Fruit fly (Drosophila melanogaster): ENCODE results near the gene Arl2.

Arl2 gene

DNA sequence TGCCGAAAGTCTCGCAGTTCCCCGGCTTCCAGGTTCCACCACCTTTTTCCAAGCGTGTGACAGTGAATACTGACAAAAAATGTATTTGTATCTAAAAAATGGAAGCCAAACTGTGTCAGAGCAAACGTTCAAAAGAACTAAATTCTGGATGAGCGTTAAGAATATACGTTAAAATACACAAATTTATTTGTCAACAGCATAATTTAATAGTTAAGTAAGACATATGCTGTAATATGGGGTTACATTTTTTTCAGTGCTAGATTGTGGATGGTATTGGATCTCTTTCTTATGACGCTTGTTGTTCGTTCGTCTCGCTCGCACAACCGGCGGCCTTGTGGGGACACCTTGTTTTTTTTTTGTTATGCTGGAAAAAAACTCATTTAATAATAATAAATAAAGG, 14.7 kb downstream of the Arl2 start (continued):
- peak; percentile 92 for TF ChIP-seq CoRest (tag; optimal IDR thresholded peaks at IDR 0.05)
- TF ChIP-seq CG34376 (GFP tag; optimal IDR thresholded peaks at IDR 0.05): peak; percentile 95
- TF ChIP-seq ab (GFP tag; optimal IDR thresholded peaks at IDR 0.05): peak; percentile 73
- no peak for TF ChIP-seq z (GFP tag; IDR thresholded peaks at IDR 0.05)
- TF ChIP-seq Hmr (GFP tag; optimal IDR thresholded peaks at IDR 0.05): peak; percentile 98
- peak; percentile 93 for TF ChIP-seq CG32772 (GFP tag; IDR thresholded peaks at IDR 0.05)
- TF ChIP-seq BEAF-32 (GFP tag; optimal IDR thresholded peaks at IDR 0.05): no peak
- peak; percentile 98 for TF ChIP-seq mam (GFP tag; optimal IDR thresholded peaks at IDR 0.05)
- TF ChIP-seq Meics (GFP tag; optimal IDR thresholded peaks at IDR 0.05): peak; percentile 99
- TF ChIP-seq CG2129 (GFP tag; IDR thresholded peaks at IDR 0.05; ENCODE audit: partially characterized antibody): no peak
- peak; percentile 63 for TF ChIP-seq CG4360 (GFP tag; IDR thresholded peaks at IDR 0.05)
- TF ChIP-seq CG12236 (GFP tag; optimal IDR thresholded peaks at IDR 0.05): peak; percentile 80
- peak; percentile 83 for TF ChIP-seq mirr (GFP tag; optimal IDR thresholded peaks at IDR 0.05)
- peak; percentile 95 for TF ChIP-seq CG4424 (GFP tag; optimal IDR thresholded peaks at IDR 0.05)
- peak; percentile 97 for TF ChIP-seq Xbp1 (GFP tag; optimal IDR thresholded peaks at IDR 0.05)
- TF ChIP-seq Lim3 (GFP tag; IDR thresholded peaks at IDR 0.05): peak; percentile 80
- peak; percentile 92 for TF ChIP-seq CG5245 (GFP tag; optimal IDR thresholded peaks at IDR 0.05)
- 0 out of 2 replicates have a peak, but pooled peaks have one; percentile 33 for TF ChIP-seq Dref (GFP tag; IDR thresholded peaks at IDR 0.05)
- peak; percentile 99 for TF ChIP-seq sens (GFP tag)
- peak; percentile 73 for TF ChIP-seq CG1024 (GFP tag; IDR thresholded peaks at IDR 0.05)
- no peak for TF ChIP-seq fru (optimal IDR thresholded peaks at IDR 0.05)
- peak; percentile 95 for TF ChIP-seq ems (GFP tag; optimal IDR thresholded peaks at IDR 0.05)
- TF ChIP-seq rib (GFP tag; IDR thresholded peaks at IDR 0.05): peak; percentile 96
- peak; percentile 51 for TF ChIP-seq Usf (GFP tag; optimal IDR thresholded peaks at IDR 0.05)
- TF ChIP-seq tgo (GFP tag; IDR thresholded peaks at IDR 0.05): peak; percentile 95
- TF ChIP-seq CG11504 (tag; optimal IDR thresholded peaks at IDR 0.05): peak; percentile 93
- no peak for TF ChIP-seq fd102C (GFP tag; optimal IDR thresholded peaks at IDR 0.05)
- peak; percentile 96 for TF ChIP-seq repo (GFP tag; optimal IDR thresholded peaks at IDR 0.05)
- peak; percentile 98 for TF ChIP-seq slbo (GFP tag; IDR thresholded peaks at IDR 0.05)
- peak; percentile 83 for TF ChIP-seq nerfin-1 (tag; optimal IDR thresholded peaks at IDR 0.05)
- peak; percentile 92 for TF ChIP-seq CG1233 (GFP tag; optimal IDR thresholded peaks at IDR 0.05)
- TF ChIP-seq Myb (GFP tag; optimal IDR thresholded peaks at IDR 0.05): peak; percentile 87
- peak; percentile 96 for TF ChIP-seq CG9727 (GFP tag; optimal IDR thresholded peaks at IDR 0.05)
- TF ChIP-seq CG6175 (GFP tag; IDR thresholded peaks at IDR 0.05): peak; percentile 93
- peak; percentile 91 for TF ChIP-seq phol (tag; optimal IDR thresholded peaks at IDR 0.05)
- no peak for TF ChIP-seq CG34224 (GFP tag; IDR thresholded peaks at IDR 0.05; ENCODE audit: partially characterized antibody)
- peak; percentile 80 for TF ChIP-seq CG14710 (tag; optimal IDR thresholded peaks at IDR 0.05)
- peak; percentile 96 for TF ChIP-seq maf-S (GFP tag; optimal IDR thresholded peaks at IDR 0.05)
- peak; percentile 66 for TF ChIP-seq fd64A (GFP tag; optimal IDR thresholded peaks at IDR 0.05)
- TF ChIP-seq cato (GFP tag; optimal IDR thresholded peaks at IDR 0.05; ENCODE audit: borderline replicate concordance): peak; percentile 83
- TF ChIP-seq CG3163 (GFP tag; optimal IDR thresholded peaks at IDR 0.05): peak; percentile 84
- peak; percentile 83 for TF ChIP-seq gcm (GFP tag; optimal IDR thresholded peaks at IDR 0.05)
- TF ChIP-seq ham (GFP tag; IDR thresholded peaks at IDR 0.05): peak; percentile 85; the same call in 1 of the 2 replicates
- TF ChIP-seq Taf1 (GFP tag; IDR thresholded peaks at IDR 0.05): peak; percentile 94
- TF ChIP-seq CG5953 (GFP tag; IDR thresholded peaks at IDR 0.05): peak; percentile 90
- peak; percentile 97 for TF ChIP-seq Dek (tag; optimal IDR thresholded peaks at IDR 0.05)
- peak; percentile 87 for TF ChIP-seq Hmx (GFP tag; optimal IDR thresholded peaks at IDR 0.05)
- no peak for TF ChIP-seq sna (GFP tag; IDR thresholded peaks at IDR 0.05; ENCODE audit: partially characterized antibody)
- TF ChIP-seq hb (GFP tag; IDR thresholded peaks at IDR 0.05; ENCODE audit: partially characterized antibody): no peak
- peak; percentile 72 for TF ChIP-seq CG10321 (GFP tag; IDR thresholded peaks at IDR 0.05)
- peak; percentile 42 for TF ChIP-seq bigmax (GFP tag; optimal IDR thresholded peaks at IDR 0.05)
- TF ChIP-seq Ptx1 (GFP tag; IDR thresholded peaks at IDR 0.05): peak; percentile 96

All from whole organism, embryonic.